Worm (Caenorhabditis elegans) whole organism, young adult: Measurements from ENCODE around the gene vps-54.

ENCODE experiments used
- aptf-3 ChIP-seq: fragments of 200-800 bp; sonication (Bioruptor generic); IDR thresholded peaks from 2 replicates; pipeline ENCODE4 v1.3.6; 2022; ENCODE audit warnings: missing genetic modification characterization, missing compliant biosample characterization
- ccch-3 ChIP-seq: fragments of 200-800 bp; sonication (Bioruptor generic); optimal IDR thresholded peaks from 2 replicates; lab custom pipeline; 2018; ENCODE audit warnings: mild to moderate bottlenecking, missing genetic modification characterization, missing compliant biosample characterization
- die-1 ChIP-seq: sonication (generic microtip); optimal IDR thresholded peaks from 2 replicates; lab custom pipeline; 2016; ENCODE audit warnings: missing genotype, mild to moderate bottlenecking, missing genetic modification characterization, missing compliant biosample characterization
- ekl-4 ChIP-seq: fragments of 200-800 bp; sonication (Bioruptor generic); IDR thresholded peaks from 2 replicates; pipeline ENCODE4 v1.3.6; 2022; ENCODE audit warnings: missing genetic modification reagents, missing genetic modification characterization, missing compliant biosample characterization
- mxl-1 ChIP-seq: sonication (generic microtip); optimal IDR thresholded peaks from 2 replicates; lab custom pipeline; 2016; ENCODE audit warnings: missing genetic modification characterization, missing compliant biosample characterization

ce11 chrV:10528500-10528899 is 47.7 kb downstream of the vps-54 start, which contains the start of gene F25D1.3:
- TF ChIP-seq ekl-4 (GFP tag; lab: Robert Waterston, UW) = no peak
- no peak for TF ChIP-seq ccch-3 (GFP tag; lab: Kevin White, UChicago)
- no peak for TF ChIP-seq mxl-1 (tag; lab: Kevin White, UChicago)
- TF ChIP-seq aptf-3 (GFP tag; lab: Robert Waterston, UW) = no peak
- no peak for TF ChIP-seq die-1 (tag; lab: Kevin White, UChicago)
